Fruit fly (Drosophila melanogaster) whole organism, prepupa: ENCODE measurements around the gene CG6225.

Experiments used
- CG11762 ChIP-seq: fragments of 200-800 bp; sonication (Bioruptor generic); optimal IDR thresholded peaks from 3 replicates; lab custom pipeline; 2016; ENCODE audit warnings: missing biosample characterization, missing genetic modification characterization; ENCODE audit not compliant: insufficient read depth
- CG3032 ChIP-seq: fragments of 200-800 bp; optimal IDR thresholded peaks from 2 replicates; lab custom pipeline; 2019; ENCODE audit warnings: missing biosample characterization, mild to moderate bottlenecking, missing genetic modification characterization, moderate library complexity
- CG6808 ChIP-seq: fragments of 200-800 bp; sonication (Bioruptor generic); optimal IDR thresholded peaks from 3 replicates; lab custom pipeline; 2017; ENCODE audit warnings: missing biosample characterization, missing genetic modification characterization, mild to moderate bottlenecking, moderate library complexity, missing genetic modification reagents
- CG7368 ChIP-seq: fragments of 200-800 bp; sonication (Bioruptor generic); optimal IDR thresholded peaks from 3 replicates; lab custom pipeline; 2016; ENCODE audit warnings: missing biosample characterization, missing genetic modification characterization
- Eip75B ChIP-seq: fragments of 200-800 bp; sonication (Bioruptor generic); optimal IDR thresholded peaks from 3 replicates; lab custom pipeline; 2016; ENCODE audit warnings: missing biosample characterization, missing genetic modification characterization
- Gug ChIP-seq: fragments of 200-800 bp; sonication (Bioruptor generic); IDR thresholded peaks from 2 replicates; pipeline ENCODE4 v1.3.6; 2022; ENCODE audit warnings: missing biosample characterization, missing genetic modification characterization
- Hr39 ChIP-seq: fragments of 200-800 bp; sonication (Bioruptor generic); optimal IDR thresholded peaks from 2 replicates; lab custom pipeline; 2016; ENCODE audit warnings: missing biosample characterization, missing genetic modification characterization
- Sox102F ChIP-seq: fragments of 200-800 bp; sonication (Bioruptor generic); optimal IDR thresholded peaks from 2 replicates; lab custom pipeline; 2016; ENCODE audit warnings: missing biosample characterization, mild to moderate bottlenecking, missing genetic modification characterization
- achi ChIP-seq: fragments of 200-800 bp; sonication (Bioruptor generic); optimal IDR thresholded peaks from 3 replicates; lab custom pipeline; 2016; ENCODE audit warnings: missing biosample characterization, missing genetic modification characterization
- eg ChIP-seq: fragments of 200-800 bp; sonication (Bioruptor generic); IDR thresholded peaks from 3 replicates; pipeline ENCODE4 v1.3.6; 2022; ENCODE audit warnings: missing biosample characterization, missing genetic modification characterization
- esn ChIP-seq: fragments of 200-800 bp; sonication (Bioruptor generic); optimal IDR thresholded peaks from 2 replicates; lab custom pipeline; 2016; ENCODE audit warnings: missing biosample characterization, mild to moderate bottlenecking, missing genetic modification characterization, moderate library complexity

dm6 chr3R:12654253-12654623 is at the start of gene CG6225:
- TF ChIP-seq CG7368 (no peak), Hr39 (GFP tag; lab: Kevin White, UChicago) (no peak), CG3032 (tag; lab: Kevin White, UChicago) (no peak), CG11762 (no peak), achi (GFP tag; lab: Kevin White, UChicago) (no peak), eg (GFP tag; lab: Robert Waterston, UW) (no peak), esn (GFP tag; lab: Kevin White, UChicago) (no peak), Sox102F (GFP tag; lab: Kevin White, UChicago) (no peak), Gug (GFP tag; lab: Robert Waterston, UW) (no peak), CG6808 (GFP tag; lab: Kevin White, UChicago) (no peak), Eip75B (GFP tag; lab: Kevin White, UChicago) (no peak)
